Fruit fly (Drosophila melanogaster) whole organism, embryonic: ENCODE data around the gene KP78a.

Source experiments
- Adf1 ChIP-seq: fragments of 200-800 bp; sonication (Bioruptor generic); IDR thresholded peaks from 2 replicates; pipeline ENCODE4 v1.3.6; 2022; ENCODE audit warnings: missing biosample characterization, missing genetic modification characterization
- Asciz ChIP-seq: fragments of 200-800 bp; sonication (Bioruptor generic); optimal IDR thresholded peaks from 2 replicates; lab custom pipeline; 2017; ENCODE audit warnings: missing biosample characterization, mild to moderate bottlenecking, missing genetic modification characterization, missing genetic modification reagents
- CG12219 ChIP-seq: fragments of 200-800 bp; sonication (Bioruptor generic); optimal IDR thresholded peaks from 3 replicates; lab custom pipeline; 2018; ENCODE audit warnings: missing biosample characterization, mild to moderate bottlenecking, missing genetic modification characterization
- CG1233 ChIP-seq: fragments of 200-800 bp; sonication (Bioruptor generic); optimal IDR thresholded peaks from 4 replicates; lab custom pipeline; 2018; ENCODE audit warnings: missing biosample characterization, mild to moderate bottlenecking, missing genetic modification characterization
- CG13775 ChIP-seq: fragments of 200-800 bp; sonication (Bioruptor generic); optimal IDR thresholded peaks from 3 replicates; lab custom pipeline; 2017; ENCODE audit warnings: missing biosample characterization, mild to moderate bottlenecking, missing genetic modification characterization
- CG2875 ChIP-seq: fragments of 200-800 bp; sonication (Bioruptor generic); optimal IDR thresholded peaks from 2 replicates; lab custom pipeline; 2017; ENCODE audit warnings: missing biosample characterization, mild to moderate bottlenecking, missing genetic modification characterization, missing genetic modification reagents
- CG30403 ChIP-seq: fragments of 200-800 bp; sonication (Bioruptor generic); optimal IDR thresholded peaks from 3 replicates; lab custom pipeline; 2016; ENCODE audit warnings: missing biosample characterization, missing genetic modification characterization
- CG3065 ChIP-seq: fragments of 200-800 bp; sonication (Bioruptor generic); optimal IDR thresholded peaks from 2 replicates; lab custom pipeline; 2016; ENCODE audit warnings: missing biosample characterization, missing genetic modification characterization
- CG31224 ChIP-seq: fragments of 200-800 bp; sonication (Bioruptor generic); IDR thresholded peaks from 2 replicates; pipeline ENCODE4 v1.3.6; 2022; ENCODE audit warnings: missing biosample characterization, missing genetic modification characterization
- CG4707 ChIP-seq: fragments of 200-800 bp; sonication (Bioruptor generic); optimal IDR thresholded peaks from 2 replicates; lab custom pipeline; 2018; ENCODE audit warnings: missing biosample characterization, mild to moderate bottlenecking, missing genetic modification characterization, moderate library complexity
- CG5953 ChIP-seq: fragments of 200-800 bp; sonication (Bioruptor generic); IDR thresholded peaks from 2 replicates; pipeline ENCODE4 v1.3.6; 2022; ENCODE audit warnings: missing biosample characterization, missing genetic modification characterization
- CG8924 ChIP-seq: fragments of 200-800 bp; optimal IDR thresholded peaks from 3 replicates; lab custom pipeline; 2019; ENCODE audit warnings: missing biosample characterization, mild to moderate bottlenecking, missing genetic modification characterization, moderate library complexity
- CkIIα-i1 ChIP-seq: fragments of 200-800 bp; sonication (Bioruptor generic); IDR thresholded peaks from 2 replicates; pipeline ENCODE4 v1.3.6; 2022; ENCODE audit warnings: missing biosample characterization, missing genetic modification characterization
- Deaf1 ChIP-seq: fragments of 200-800 bp; optimal IDR thresholded peaks from 3 replicates; lab custom pipeline; 2019; ENCODE audit warnings: missing biosample characterization, mild to moderate bottlenecking, missing genetic modification characterization, moderate library complexity
- Dref ChIP-seq: fragments of 200-800 bp; sonication (Bioruptor generic); IDR thresholded peaks from 2 replicates; pipeline ENCODE4 v1.3.6; 2022; ENCODE audit warnings: missing biosample characterization, missing genetic modification characterization
- Ets65A ChIP-seq: fragments of 200-800 bp; sonication (Bioruptor generic); peaks from one replicate; lab custom pipeline; 2016; ENCODE audit warnings: missing biosample characterization, missing genetic modification characterization
- Gug ChIP-seq: fragments of 200-800 bp; sonication (Bioruptor generic); IDR thresholded peaks from 4 replicates; pipeline ENCODE4 v1.3.6; 2022; ENCODE audit warnings: missing biosample characterization, missing genetic modification characterization
- HLH3B ChIP-seq: fragments of 200-800 bp; sonication (Bioruptor generic); IDR thresholded peaks from 2 replicates; pipeline ENCODE4 v1.3.6; 2022; ENCODE audit warnings: missing biosample characterization, missing genetic modification characterization
- Hsf ChIP-seq: fragments of 200-800 bp; sonication (Bioruptor generic); optimal IDR thresholded peaks from 3 replicates; lab custom pipeline; 2016; ENCODE audit warnings: missing biosample characterization, missing genetic modification characterization
- MTF-1 ChIP-seq: fragments of 200-800 bp; sonication (Bioruptor generic); optimal IDR thresholded peaks from 2 replicates; lab custom pipeline; 2018; ENCODE audit warnings: missing biosample characterization, mild to moderate bottlenecking, missing genetic modification characterization, borderline replicate concordance
- Meics ChIP-seq: fragments of 200-800 bp; sonication (Bioruptor generic); optimal IDR thresholded peaks from 2 replicates; lab custom pipeline; 2017; ENCODE audit warnings: missing biosample characterization, mild to moderate bottlenecking, missing genetic modification characterization
- Mes4 ChIP-seq: fragments of 200-800 bp; sonication (Bioruptor generic); optimal IDR thresholded peaks from 2 replicates; lab custom pipeline; 2016; ENCODE audit warnings: missing biosample characterization, missing genetic modification characterization
- Nf-YB ChIP-seq: fragments of 200-800 bp; sonication (Bioruptor generic); optimal IDR thresholded peaks from 3 replicates; lab custom pipeline; 2019; ENCODE audit warnings: missing biosample characterization, mild to moderate bottlenecking, missing genetic modification characterization, moderate library complexity
- Nf-YC ChIP-seq: fragments of 200-800 bp; optimal IDR thresholded peaks from 3 replicates; lab custom pipeline; 2019; ENCODE audit warnings: missing biosample characterization, mild to moderate bottlenecking, missing genetic modification characterization, moderate library complexity
- Sox100B ChIP-seq: fragments of 200-800 bp; sonication (Bioruptor generic); optimal IDR thresholded peaks from 3 replicates; lab custom pipeline; 2018; ENCODE audit warnings: missing biosample characterization, mild to moderate bottlenecking, missing genetic modification characterization
- Xbp1 ChIP-seq: fragments of 200-800 bp; sonication (Bioruptor generic); optimal IDR thresholded peaks from 3 replicates; lab custom pipeline; 2016; ENCODE audit warnings: missing biosample characterization, mild to moderate bottlenecking, missing genetic modification characterization
- ara ChIP-seq: fragments of 200-800 bp; sonication (Bioruptor generic); IDR thresholded peaks from 2 replicates; pipeline ENCODE4 v1.3.6; 2022; ENCODE audit warnings: missing biosample characterization, missing genetic modification characterization
- caup ChIP-seq: fragments of 200-800 bp; sonication (Bioruptor generic); optimal IDR thresholded peaks from 3 replicates; lab custom pipeline; 2017; ENCODE audit warnings: missing biosample characterization, mild to moderate bottlenecking, missing genetic modification characterization, moderate library complexity; ENCODE audit not compliant: severe bottlenecking
- croc ChIP-seq: fragments of 200-800 bp; sonication (Bioruptor generic); conservative IDR thresholded peaks from 3 replicates; pipeline ENCODE4 v1.3.6; 2022; ENCODE audit warnings: missing biosample characterization, missing genetic modification characterization
- dimm ChIP-seq: fragments of 200-800 bp; sonication (Bioruptor generic); IDR thresholded peaks from 2 replicates; pipeline ENCODE4 v1.3.6; 2022; ENCODE audit warnings: missing biosample characterization, missing genetic modification characterization
- esg ChIP-seq: fragments of 200-800 bp; sonication (Bioruptor generic); conservative IDR thresholded peaks from 2 replicates; pipeline ENCODE4 v1.3.6; 2022; ENCODE audit warnings: missing biosample characterization, missing genetic modification characterization
- eyg ChIP-seq: fragments of 200-800 bp; sonication (Bioruptor generic); optimal IDR thresholded peaks from 3 replicates; lab custom pipeline; 2016; ENCODE audit warnings: missing biosample characterization, missing genetic modification characterization
- gce ChIP-seq: fragments of 200-800 bp; sonication (Bioruptor generic); IDR thresholded peaks from 3 replicates; pipeline ENCODE4 v1.3.6; 2022; ENCODE audit warnings: missing biosample characterization, missing genetic modification characterization
- gcm2 ChIP-seq: fragments of 200-800 bp; sonication (Bioruptor generic); optimal IDR thresholded peaks from 2 replicates; lab custom pipeline; 2016; ENCODE audit warnings: missing biosample characterization, missing genetic modification characterization
- kni ChIP-seq: fragments of 200-800 bp; sonication (Bioruptor generic); optimal IDR thresholded peaks from 3 replicates; lab custom pipeline; 2017; ENCODE audit warnings: mild to moderate bottlenecking, missing biosample characterization, missing genetic modification reagents, missing genetic modification characterization
- otp ChIP-seq: fragments of 200-800 bp; sonication (Bioruptor generic); IDR thresholded peaks from 3 replicates; pipeline ENCODE4, ENCODE4 v1.3.6; 2022; ENCODE audit warnings: missing biosample characterization, missing genetic modification characterization
- pan ChIP-seq, 4 experiments: fragments of >200 bp in 3 of 4; fragments of 200-800 bp in 1 of 4; sonication (Bioruptor generic) in 1 of 4; optimal IDR thresholded peaks in 3 of 4; IDR thresholded peaks in 1 of 4; 2 replicates each; pipeline versions ENCODE4 v1.3.6 to Lab custom; 2017 to 2022; ENCODE audit warnings: missing biosample characterization in 2 of 4, missing genetic modification characterization in 2 of 4, mixed read lengths in 1 of 4
- sens-2 ChIP-seq: fragments of 200-800 bp; sonication (Bioruptor generic); IDR thresholded peaks from 2 replicates; pipeline ENCODE4 v1.3.6; 2022; ENCODE audit warnings: missing biosample characterization, missing genetic modification characterization
- sna ChIP-seq: fragments of 200-800 bp; sonication (Bioruptor generic); IDR thresholded peaks from 2 replicates; pipeline ENCODE4 v1.3.6; 2022; ENCODE audit warnings: missing biosample characterization, missing genetic modification characterization; ENCODE audit not compliant: partially characterized antibody
- sr ChIP-seq: fragments of 200-800 bp; sonication (Bioruptor generic); IDR thresholded peaks from 3 replicates; pipeline ENCODE4 v1.3.6; 2022; ENCODE audit warnings: missing biosample characterization, missing genetic modification characterization
- tin ChIP-seq: fragments of 200-800 bp; sonication (Bioruptor generic); optimal IDR thresholded peaks from 3 replicates; lab custom pipeline; 2016; ENCODE audit warnings: missing biosample characterization, missing genetic modification characterization
- tll ChIP-seq, 2 experiments: fragments of 200-800 bp in 1 of 2; fragments of >200 bp in 1 of 2; sonication (Bioruptor generic) in 1 of 2; optimal IDR thresholded peaks; 2 replicates each; lab custom pipeline; 2017 to 2019; ENCODE audit warnings: missing biosample characterization in 2 of 2, missing genetic modification characterization in 2 of 2, mild to moderate bottlenecking in 1 of 2, moderate library complexity in 1 of 2
- ttk ChIP-seq: fragments of 200-800 bp; sonication (Bioruptor generic); IDR thresholded peaks from 2 replicates; pipeline ENCODE4 v2.1.2; 2022; ENCODE audit warnings: missing biosample characterization, missing genetic modification characterization
- zen2 ChIP-seq: fragments of 200-800 bp; sonication (Bioruptor generic); IDR thresholded peaks from 3 replicates; pipeline ENCODE4 v1.3.6; 2022; ENCODE audit warnings: missing biosample characterization, missing genetic modification characterization; ENCODE audit not compliant: partially characterized antibody

KP78a gene

DNA sequence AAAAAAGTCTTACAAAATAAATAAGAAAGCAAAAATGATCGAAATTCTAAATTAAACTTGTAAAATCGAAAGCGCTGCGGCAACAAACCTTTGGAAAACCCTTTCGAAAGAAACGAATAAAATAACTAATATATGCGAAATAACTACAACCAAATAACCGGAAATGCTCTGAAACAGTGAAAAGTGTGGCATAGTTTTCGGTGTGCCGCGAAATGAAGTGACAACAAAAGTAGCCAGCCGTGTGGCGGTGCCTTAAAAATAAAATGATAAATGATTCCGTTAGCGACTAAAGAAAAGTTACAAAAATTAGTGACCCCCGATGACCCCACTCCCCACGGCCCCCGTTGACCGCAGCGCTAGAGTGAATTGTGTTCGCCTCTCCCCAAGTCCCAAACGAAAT is 14.6 kb downstream of the KP78a start (continued):
- TF ChIP-seq HLH3B (GFP tag; lab: Robert Waterston, UW) (0 out of 2 replicates have a peak, but pooled peaks have one; percentile 17), Asciz (GFP tag; lab: Kevin White, UChicago) (peak; percentile 55), CG12219 (GFP tag; lab: Kevin White, UChicago) (peak; percentile 38), sr (GFP tag; lab: Robert Waterston, UW) (0 out of 3 replicates have a peak, but pooled peaks have one; percentile 20), caup (peak; percentile 32), CG13775 (GFP tag; lab: Kevin White, UChicago) (peak; percentile 21), tin (GFP tag; lab: Kevin White, UChicago) (peak; percentile 22), CG5953 (peak; percentile 35; the same call in 1 of the 2 replicates), Sox100B (peak; percentile 19), CG1233 (GFP tag; lab: Kevin White, UChicago) (peak; percentile 26), ara (peak; percentile 35; the same call in 1 of the 2 replicates), Meics (peak; percentile 20), sens-2 (GFP tag; lab: Robert Waterston, UW) (peak; percentile 54), dimm (GFP tag; lab: Robert Waterston, UW) (0 out of 2 replicates have a peak, but pooled peaks have one; percentile 16), pan (optimal IDR thresholded peaks at IDR 0.05; lab: Kevin White, UChicago) (no peak), pan (GFP tag; optimal IDR thresholded peaks at IDR 0.05 in 1 of 2, IDR thresholded peaks at IDR 0.05 in 1 of 2) (peak in 1 of 2 experiments; percentile 49), otp (peak; percentile 54; the same call in 1 of the 3 replicates), gce (peak; percentile 68; the same call in 1 of the 3 replicates)

- TF ChIP-seq Dref (GFP tag; lab: Robert Waterston, UW): no peak
- TF ChIP-seq Nf-YB (GFP tag; lab: Kevin White, UChicago): peak; percentile 65
- TF ChIP-seq MTF-1 (GFP tag; lab: Kevin White, UChicago): no peak
- no peak for TF ChIP-seq Mes4 (GFP tag; lab: Kevin White, UChicago)
- no peak for TF ChIP-seq CkIIα-i1
- peak; percentile 56 for TF ChIP-seq Deaf1
- TF ChIP-seq ttk (GFP tag; lab: Robert Waterston, UW): no peak
- no peak for TF ChIP-seq esg (GFP tag; lab: Robert Waterston, UW)
- no peak for TF ChIP-seq zen2
- no peak for TF ChIP-seq tll (GFP tag; optimal IDR thresholded peaks at IDR 0.05; lab: Kevin White, UChicago)
- peak; percentile 80 for TF ChIP-seq Nf-YC (tag; lab: Kevin White, UChicago)
- TF ChIP-seq Hsf (GFP tag; lab: Kevin White, UChicago): no peak
- no peak for TF ChIP-seq CG30403
- TF ChIP-seq gcm2: no peak
- TF ChIP-seq CG2875 (GFP tag; lab: Kevin White, UChicago): no peak
- TF ChIP-seq Xbp1 (GFP tag; lab: Kevin White, UChicago): no peak
- TF ChIP-seq eyg (GFP tag; lab: Kevin White, UChicago): no peak
- TF ChIP-seq CG4707 (GFP tag; lab: Kevin White, UChicago): no peak
- no peak for TF ChIP-seq CG8924 (tag; lab: Kevin White, UChicago)
- TF ChIP-seq sna (GFP tag; lab: Robert Waterston, UW): no peak
- peak; percentile 49 for TF ChIP-seq Ets65A
- no peak for TF ChIP-seq croc
- TF ChIP-seq Adf1 (GFP tag; lab: Robert Waterston, UW): peak; percentile 63
- TF ChIP-seq kni (GFP tag; lab: Kevin White, UChicago): no peak
- no peak for TF ChIP-seq CG3065 (GFP tag; lab: Kevin White, UChicago)
- 0 out of 2 replicates have a peak, but pooled peaks have one; percentile 25 for TF ChIP-seq CG31224 (GFP tag; lab: Robert Waterston, UW)
- TF ChIP-seq Gug (GFP tag; lab: Robert Waterston, UW): no peak
Observed at dm6 chr3R:11337109-11337508, 15.8 kb downstream of the KP78a start.
